Worm (Caenorhabditis elegans): ENCODE results near the gene Y53G8B.1.

Y53G8B.1 gene

ce11 chrIII:3108804-3109203 lies 20.3 kb upstream of the Y53G8B.1 start:
- TF ChIP-seq tbp1 (GFP tag; optimal IDR thresholded peaks at IDR 0.05) = peak; percentile 78
- no peak for TF ChIP-seq lir-1 (GFP tag; conservative IDR thresholded peaks at IDR 0.05)
- no peak for TF ChIP-seq tlf-1 (GFP tag; optimal IDR thresholded peaks at IDR 0.05)
- no peak for TF ChIP-seq efl-1 (GFP tag; optimal IDR thresholded peaks at IDR 0.05)
- no peak for TF ChIP-seq Y56A3A.18 (GFP tag; IDR thresholded peaks at IDR 0.05)
- TF ChIP-seq rpc-1 (optimal IDR thresholded peaks at IDR 0.05) = peak; percentile 41
- peak; percentile 56 for TF ChIP-seq rpc-1 (tag; optimal IDR thresholded peaks at IDR 0.05)
- TF ChIP-seq ceh-79 (tag; optimal IDR thresholded peaks at IDR 0.05) = no peak
- TF ChIP-seq ZK185.1 (tag; optimal IDR thresholded peaks at IDR 0.05; ENCODE audit: poor library complexity, severe bottlenecking) = no peak
- no peak for TF ChIP-seq F57A8.1 (GFP tag; optimal IDR thresholded peaks at IDR 0.05)
- no peak for TF ChIP-seq mel-28 (tag; optimal IDR thresholded peaks at IDR 0.05; ENCODE audit: borderline replicate concordance)
- TF ChIP-seq let-526 (GFP tag; IDR thresholded peaks at IDR 0.05) = no peak
- TF ChIP-seq dpff-1 (tag; optimal IDR thresholded peaks at IDR 0.05) = no peak
- peak; percentile 44 for TF ChIP-seq B0261.1 (tag; optimal IDR thresholded peaks at IDR 0.05)
- TF ChIP-seq hlh-26 (GFP tag; conservative IDR thresholded peaks at IDR 0.05) = no peak

- TF ChIP-seq nfyb-1 (GFP tag; IDR thresholded peaks at IDR 0.05) (no peak), die-1 (tag; optimal IDR thresholded peaks at IDR 0.05) (peak; percentile 3), tbp1 (GFP tag; optimal IDR thresholded peaks at IDR 0.05) (peak; percentile 82), zim-3 (tag; optimal IDR thresholded peaks at IDR 0.05) (no peak), rpc-1 (optimal IDR thresholded peaks at IDR 0.05) (peak; percentile 39), rpc-1 (tag; optimal IDR thresholded peaks at IDR 0.05) (peak; percentile 66), K12H6.12 (tag; optimal IDR thresholded peaks at IDR 0.05) (no peak), B0261.1 (tag; optimal IDR thresholded peaks at IDR 0.05) (peak; percentile 56), sdz-38 (tag; optimal IDR thresholded peaks at IDR 0.05) (no peak)
These were observed 19.5 kb upstream of the Y53G8B.1 start for ce11 chrIII:3109564-3109963.

ce11 chrIII:3110614-3111013 lies 18.5 kb upstream of the Y53G8B.1 start:
- peak; percentile 59 for TF ChIP-seq tbp1 (GFP tag; optimal IDR thresholded peaks at IDR 0.05)
- no peak for TF ChIP-seq him-1 (tag; optimal IDR thresholded peaks at IDR 0.05)
- TF ChIP-seq snpc-1.3 (tag; optimal IDR thresholded peaks at IDR 0.05; ENCODE audit: insufficient read depth) = no peak
- TF ChIP-seq ztf-28 (GFP tag; IDR thresholded peaks at IDR 0.05) = no peak
- peak; percentile 2 for TF ChIP-seq rpc-1 (optimal IDR thresholded peaks at IDR 0.05)
- peak; percentile 62 for TF ChIP-seq rpc-1 (tag; optimal IDR thresholded peaks at IDR 0.05)
- peak; percentile 45 for TF ChIP-seq B0261.1 (tag; optimal IDR thresholded peaks at IDR 0.05)

ce11 chrIII:3111534-3111933 lies 17.5 kb upstream of the Y53G8B.1 start:
- TF ChIP-seq F23B12.7 (tag; optimal IDR thresholded peaks at IDR 0.05; ENCODE audit: insufficient read depth) = no peak
- no peak for TF ChIP-seq zfh-2 (GFP tag; conservative IDR thresholded peaks at IDR 0.05)
- TF ChIP-seq tbx-9 (tag; optimal IDR thresholded peaks at IDR 0.05; ENCODE audit: borderline replicate concordance) = no peak
- TF ChIP-seq rec-8 (tag; optimal IDR thresholded peaks at IDR 0.05) = no peak
- no peak for TF ChIP-seq chd-7 (tag; optimal IDR thresholded peaks at IDR 0.05)

- TF ChIP-seq hmg-1.2 (GFP tag; IDR thresholded peaks at IDR 0.05) = peak; percentile 39; the same call in 1 of the 2 replicates
- no peak for TF ChIP-seq athp-1 (tag; optimal IDR thresholded peaks at IDR 0.05)
- no peak for TF ChIP-seq ekl-4 (GFP tag; IDR thresholded peaks at IDR 0.05)
- no peak for TF ChIP-seq somi-1 (GFP tag; optimal IDR thresholded peaks at IDR 0.05)
- TF ChIP-seq ceh-27 (GFP tag; optimal IDR thresholded peaks at IDR 0.05) = no peak
- TF ChIP-seq ccch-3 (GFP tag; optimal IDR thresholded peaks at IDR 0.05) = no peak
- TF ChIP-seq rpc-1 (optimal IDR thresholded peaks at IDR 0.05) = peak; percentile 56
- TF ChIP-seq rpc-1 (tag; optimal IDR thresholded peaks at IDR 0.05) = peak; percentile 78
- no peak for TF ChIP-seq madf-8 (GFP tag; conservative IDR thresholded peaks at IDR 0.05)
- TF ChIP-seq ceh-100 (GFP tag; IDR thresholded peaks at IDR 0.05) = no peak
- no peak for TF ChIP-seq zim-3 (tag; optimal IDR thresholded peaks at IDR 0.05)
- peak; percentile 86 for TF ChIP-seq tbp1 (GFP tag; optimal IDR thresholded peaks at IDR 0.05)
- TF ChIP-seq die-1 (tag; optimal IDR thresholded peaks at IDR 0.05) = peak; percentile 54
- TF ChIP-seq sea-2 (GFP tag; IDR thresholded peaks at IDR 0.05) = no peak
- no peak for TF ChIP-seq lsy-27 (tag; optimal IDR thresholded peaks at IDR 0.05; ENCODE audit: borderline replicate concordance, insufficient read depth)
- TF ChIP-seq dox-1 (GFP tag; IDR thresholded peaks at IDR 0.05) = 0 out of 2 replicates have a peak, but pooled peaks have one; percentile 17
- TF ChIP-seq ztf-22 (GFP tag; optimal IDR thresholded peaks at IDR 0.05) = no peak
- TF ChIP-seq T07F8.4 (tag; optimal IDR thresholded peaks at IDR 0.05) = no peak
These were observed 17.1 kb upstream of the Y53G8B.1 start for ce11 chrIII:3112001-3112400.
